Fruit fly (Drosophila melanogaster): Measurements from ENCODE around the gene tefu.
A peak's percentile ranks its signal among the peaks of the same experiment; 100 is the strongest.

Gene tefu

DNA sequence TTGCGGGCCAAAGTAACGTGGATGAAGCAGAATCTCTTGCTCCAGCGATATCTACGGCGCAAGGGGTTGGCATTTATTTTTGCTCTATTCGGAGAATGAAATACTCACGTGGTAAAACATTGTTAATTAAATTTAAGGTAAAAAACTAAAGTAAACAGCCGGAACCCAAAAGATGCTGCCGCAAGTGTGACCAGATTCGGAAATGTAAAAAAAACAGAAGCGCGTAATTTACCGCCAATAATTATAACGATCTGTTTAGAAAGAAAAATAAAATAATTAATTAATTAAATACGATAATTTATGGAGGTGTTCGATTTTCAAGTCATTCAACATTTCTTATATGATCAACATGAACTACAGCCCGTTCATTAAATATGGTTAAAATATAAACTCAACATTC lies 19.1 kb downstream of the tefu start, which contains the start of gene Polr2G (continued):
- no peak for TF ChIP-seq CG10543 (GFP tag; optimal IDR thresholded peaks at IDR 0.05)
- no peak for TF ChIP-seq NC2α (GFP tag; optimal IDR thresholded peaks at IDR 0.05)
- no peak for TF ChIP-seq zf30C (GFP tag; optimal IDR thresholded peaks at IDR 0.05)
- TF ChIP-seq Nf-YB (GFP tag; optimal IDR thresholded peaks at IDR 0.05), result no peak
- TF ChIP-seq Dll (GFP tag; IDR thresholded peaks at IDR 0.05; ENCODE audit: partially characterized antibody), result peak; percentile 28; the same call in 1 of the 4 replicates
- TF ChIP-seq trh (GFP tag; optimal IDR thresholded peaks at IDR 0.05), result no peak
- TF ChIP-seq Taf1 (GFP tag; IDR thresholded peaks at IDR 0.05), result no peak
- peak; percentile 30 for TF ChIP-seq stwl (tag; optimal IDR thresholded peaks at IDR 0.05)
- TF ChIP-seq CG15073 (GFP tag; optimal IDR thresholded peaks at IDR 0.05), result no peak
- TF ChIP-seq gce (GFP tag; IDR thresholded peaks at IDR 0.05), result no peak
- no peak for TF ChIP-seq CG16815 (GFP tag; optimal IDR thresholded peaks at IDR 0.05)
- no peak for TF ChIP-seq CG17328 (GFP tag; IDR thresholded peaks at IDR 0.05)
- no peak for TF ChIP-seq grn (GFP tag; optimal IDR thresholded peaks at IDR 0.05)
- TF ChIP-seq zfh2 (GFP tag; optimal IDR thresholded peaks at IDR 0.05), result no peak
- TF ChIP-seq NfI (GFP tag; optimal IDR thresholded peaks at IDR 0.05), result no peak
- no peak for TF ChIP-seq CG10209 (GFP tag; optimal IDR thresholded peaks at IDR 0.05)
- TF ChIP-seq amos (GFP tag; IDR thresholded peaks at IDR 0.05; ENCODE audit: partially characterized antibody), result no peak
- no peak for TF ChIP-seq CG17802 (tag; optimal IDR thresholded peaks at IDR 0.05)
- no peak for TF ChIP-seq CG14667 (GFP tag; IDR thresholded peaks at IDR 0.05)
- no peak for TF ChIP-seq Oaz (GFP tag; IDR thresholded peaks at IDR 0.05)
- no peak for TF ChIP-seq Camta (GFP tag; optimal IDR thresholded peaks at IDR 0.05)
- no peak for TF ChIP-seq HLHmδ (GFP tag; optimal IDR thresholded peaks at IDR 0.05)
- no peak for TF ChIP-seq Ada2b (GFP tag; IDR thresholded peaks at IDR 0.05)
- peak; percentile 24; the same call in 1 of the 2 replicates for TF ChIP-seq E2f1 (GFP tag; IDR thresholded peaks at IDR 0.05)
- TF ChIP-seq ham (GFP tag; IDR thresholded peaks at IDR 0.05), result no peak
- TF ChIP-seq fru (optimal IDR thresholded peaks at IDR 0.05), result no peak
- TF ChIP-seq usp (GFP tag; optimal IDR thresholded peaks at IDR 0.05), result no peak
- no peak for TF ChIP-seq mld (GFP tag; IDR thresholded peaks at IDR 0.05; ENCODE audit: partially characterized antibody)
- TF ChIP-seq dpn (GFP tag; optimal IDR thresholded peaks at IDR 0.05), result no peak
- no peak for TF ChIP-seq CG6765 (GFP tag; optimal IDR thresholded peaks at IDR 0.05)
- no peak for TF ChIP-seq az2 (GFP tag; optimal IDR thresholded peaks at IDR 0.05)
- TF ChIP-seq lola (GFP tag; optimal IDR thresholded peaks at IDR 0.05), result no peak
- TF ChIP-seq CG2116 (GFP tag; optimal IDR thresholded peaks at IDR 0.05), result peak; percentile 19
- no peak for TF ChIP-seq bowl (GFP tag; IDR thresholded peaks at IDR 0.05)
- no peak for TF ChIP-seq dimm (GFP tag; IDR thresholded peaks at IDR 0.05)
- TF ChIP-seq CG18011 (GFP tag; optimal IDR thresholded peaks at IDR 0.05), result no peak
- no peak for TF ChIP-seq Dip2 (GFP tag; IDR thresholded peaks at IDR 0.05)
- no peak for TF ChIP-seq B-H2 (GFP tag; optimal IDR thresholded peaks at IDR 0.05)
- TF ChIP-seq CG17568 (GFP tag; optimal IDR thresholded peaks at IDR 0.05), result no peak
- no peak for TF ChIP-seq CG7372 (GFP tag; IDR thresholded peaks at IDR 0.05)
- TF ChIP-seq vvl (GFP tag; IDR thresholded peaks at IDR 0.05), result no peak
- no peak for TF ChIP-seq CG18476 (GFP tag; optimal IDR thresholded peaks at IDR 0.05)
- TF ChIP-seq tll (GFP tag; optimal IDR thresholded peaks at IDR 0.05), result no peak
- no peak for TF ChIP-seq Sox100B (GFP tag; optimal IDR thresholded peaks at IDR 0.05)
- TF ChIP-seq CG31224 (GFP tag; IDR thresholded peaks at IDR 0.05), result no peak
- TF ChIP-seq CG4328 (GFP tag; optimal IDR thresholded peaks at IDR 0.05), result no peak
- TF ChIP-seq CG30403 (GFP tag; optimal IDR thresholded peaks at IDR 0.05), result no peak
- no peak for TF ChIP-seq Eip74EF (GFP tag; optimal IDR thresholded peaks at IDR 0.05)
- peak; percentile 34 for TF ChIP-seq YL-1 (GFP tag; optimal IDR thresholded peaks at IDR 0.05)
- no peak for TF ChIP-seq ATbp (GFP tag; optimal IDR thresholded peaks at IDR 0.05)
- TF ChIP-seq Poxn (GFP tag; IDR thresholded peaks at IDR 0.05), result no peak
- TF ChIP-seq run (tag; optimal IDR thresholded peaks at IDR 0.05), result no peak

Data from whole organism, embryonic.